Fruit fly (Drosophila melanogaster) whole organism: ENCODE results near the gene mal.

ENCODE experiments used
- CG8478 ChIP-seq: fragments of >200 bp; optimal IDR thresholded peaks from 2 replicates; lab custom pipeline; 2018; ENCODE audit warnings: inconsistent platforms
- Dll ChIP-seq: fragments of >200 bp; optimal IDR thresholded peaks from 2 replicates; lab custom pipeline; 2017
- EcR ChIP-seq, 2 experiments: fragments of >200 bp; optimal IDR thresholded peaks; 2 replicates each; lab custom pipeline; 2017; ENCODE audit warnings: missing biosample characterization in 2 of 2, missing genetic modification characterization in 2 of 2, missing genetic modification reagents in 2 of 2
- pan ChIP-seq: fragments of >200 bp; optimal IDR thresholded peaks from 2 replicates; lab custom pipeline; 2017
- psq ChIP-seq: fragments of >200 bp; optimal IDR thresholded peaks from 2 replicates; lab custom pipeline; 2017
- usp ChIP-seq: fragments of >200 bp; optimal IDR thresholded peaks from 2 replicates; lab custom pipeline; 2017; ENCODE audit warnings: missing biosample characterization, missing genetic modification characterization, mixed read lengths

mal gene

DNA sequence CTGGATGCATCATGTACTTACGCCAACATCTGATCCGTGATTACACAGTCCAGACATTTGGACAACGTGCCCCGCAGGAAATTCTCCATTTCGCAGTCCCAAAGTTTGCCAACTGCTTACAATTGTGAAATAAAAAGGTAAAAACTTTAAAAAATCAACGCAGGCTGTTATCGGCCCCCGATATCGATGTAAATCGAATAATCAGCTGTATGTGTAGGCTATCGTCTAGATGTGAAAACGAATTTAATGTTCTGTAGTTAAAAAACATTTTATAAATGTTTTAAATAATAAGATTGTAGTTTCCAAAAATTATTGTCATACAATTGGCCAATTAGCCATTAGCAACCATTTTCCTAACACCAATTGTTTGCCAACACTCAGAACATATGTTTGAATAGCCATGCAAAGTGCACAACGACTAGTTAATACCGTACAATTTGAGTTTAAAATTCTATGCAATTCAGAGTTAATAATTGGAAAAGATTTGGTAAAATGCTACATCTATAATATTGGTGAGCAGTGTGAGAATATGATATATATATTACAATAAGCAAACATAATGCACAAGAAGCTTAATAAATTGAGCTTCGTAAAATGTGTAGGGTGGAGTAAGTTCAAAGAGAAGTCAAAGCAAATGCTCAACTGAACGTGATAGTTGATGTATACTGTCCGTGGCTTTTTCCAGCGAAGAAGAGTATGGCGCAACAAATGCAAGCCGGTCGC, at the start of gene mal, which contains the start of gene CG11710:
Gene mal (plus strand): TSS at position 194 of the 723 bp plus-strand sequence.
Gene CG11710 (minus strand): TSS at position 192 of the 723 bp plus-strand sequence.
- no peak for TF ChIP-seq pan (lab: Kevin White, UChicago)
- no peak for TF ChIP-seq psq (lab: Kevin White, UChicago)
- TF ChIP-seq CG8478 (lab: Kevin White, UChicago), result no peak
- TF ChIP-seq EcR (GFP tag; optimal IDR thresholded peaks at IDR 0.05; lab: Kevin White, UChicago), result no peak
- TF ChIP-seq Dll (lab: Kevin White, UChicago), result no peak
- no peak for TF ChIP-seq usp (GFP tag; lab: Kevin White, UChicago)

DNA sequence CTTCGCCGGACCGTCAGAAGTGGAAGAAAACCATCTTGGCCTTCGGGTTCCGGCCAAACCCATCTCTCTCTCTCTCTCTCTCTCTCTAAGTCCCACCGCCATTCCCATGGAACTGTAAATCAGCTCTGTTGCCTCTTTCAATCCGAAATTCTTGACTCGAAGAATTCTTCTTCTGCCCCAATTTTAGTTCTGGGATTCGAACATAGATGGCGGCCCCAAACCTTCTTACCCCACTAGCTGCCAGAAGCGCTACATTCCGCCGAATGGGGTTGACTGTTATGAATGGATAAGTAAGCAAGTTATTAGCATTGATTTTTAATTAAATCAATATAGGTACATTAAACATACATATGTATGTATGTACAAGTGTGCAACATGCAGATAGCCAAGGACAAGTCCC, 43.6 kb upstream of the mal start:
- TF ChIP-seq usp (GFP tag; lab: Kevin White, UChicago) (no peak), CG8478 (lab: Kevin White, UChicago) (no peak), pan (lab: Kevin White, UChicago) (no peak), EcR (GFP tag; optimal IDR thresholded peaks at IDR 0.05; lab: Kevin White, UChicago) (no peak), Dll (lab: Kevin White, UChicago) (no peak), psq (lab: Kevin White, UChicago) (no peak)

- TF ChIP-seq usp (GFP tag; lab: Kevin White, UChicago), result no peak
- TF ChIP-seq Dll (lab: Kevin White, UChicago), result no peak
- no peak for TF ChIP-seq pan (lab: Kevin White, UChicago)
- no peak for TF ChIP-seq psq (lab: Kevin White, UChicago)
- no peak for TF ChIP-seq CG8478 (lab: Kevin White, UChicago)
- no peak for TF ChIP-seq EcR (GFP tag; optimal IDR thresholded peaks at IDR 0.05; lab: Kevin White, UChicago)
Observed at dm6 chrX:20389633-20390032, 39.8 kb upstream of the mal start.

DNA sequence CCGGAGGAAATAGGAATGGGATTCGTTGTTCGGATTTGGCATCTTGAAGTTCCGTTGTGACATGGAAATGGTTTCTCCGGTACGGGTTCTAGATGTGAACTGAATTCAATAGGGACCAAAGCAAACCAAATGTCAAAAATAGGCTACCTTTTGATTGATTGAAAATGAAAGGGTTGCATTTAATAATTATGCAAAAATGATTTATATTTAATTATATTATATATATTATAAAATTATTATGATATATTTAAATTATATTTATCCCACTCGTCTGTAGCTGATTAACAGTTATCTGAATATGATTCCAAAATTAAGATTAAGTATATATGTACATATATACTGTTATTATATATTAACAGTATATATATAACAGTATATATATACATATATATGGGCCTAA, 38.8 kb upstream of the mal start, which contains the start of gene jb:
Gene jb (minus strand): TSS at position 101 of the 400 bp plus-strand sequence.
- TF ChIP-seq CG8478 (lab: Kevin White, UChicago), result no peak
- TF ChIP-seq usp (GFP tag; lab: Kevin White, UChicago), result no peak
- TF ChIP-seq psq (lab: Kevin White, UChicago), result no peak
- no peak for TF ChIP-seq pan (lab: Kevin White, UChicago)
- no peak for TF ChIP-seq Dll (lab: Kevin White, UChicago)
- TF ChIP-seq EcR (GFP tag; optimal IDR thresholded peaks at IDR 0.05; lab: Kevin White, UChicago), result no peak

DNA sequence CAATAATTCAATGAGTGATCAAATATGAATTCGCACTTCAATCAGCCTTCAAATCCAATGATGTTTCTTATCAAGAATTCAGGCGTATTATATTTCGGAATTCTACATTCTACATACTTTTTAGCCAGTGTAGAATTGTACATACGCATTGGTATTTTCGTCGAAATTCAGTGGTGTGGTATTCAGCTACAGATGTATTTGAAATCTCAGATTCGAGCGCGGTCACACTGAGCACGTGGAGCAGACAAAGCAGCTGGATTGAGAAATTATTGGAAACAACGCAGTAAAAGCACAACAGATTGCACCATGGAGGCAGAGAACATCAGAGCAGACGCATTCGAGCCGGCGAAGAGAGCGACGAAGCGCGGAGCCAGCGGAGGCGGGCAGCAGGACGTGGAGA, 38.2 kb upstream of the mal start:
- TF ChIP-seq usp (GFP tag; lab: Kevin White, UChicago) (no peak), Dll (lab: Kevin White, UChicago) (no peak), psq (lab: Kevin White, UChicago) (no peak), EcR (GFP tag; optimal IDR thresholded peaks at IDR 0.05; lab: Kevin White, UChicago) (no peak)

DNA sequence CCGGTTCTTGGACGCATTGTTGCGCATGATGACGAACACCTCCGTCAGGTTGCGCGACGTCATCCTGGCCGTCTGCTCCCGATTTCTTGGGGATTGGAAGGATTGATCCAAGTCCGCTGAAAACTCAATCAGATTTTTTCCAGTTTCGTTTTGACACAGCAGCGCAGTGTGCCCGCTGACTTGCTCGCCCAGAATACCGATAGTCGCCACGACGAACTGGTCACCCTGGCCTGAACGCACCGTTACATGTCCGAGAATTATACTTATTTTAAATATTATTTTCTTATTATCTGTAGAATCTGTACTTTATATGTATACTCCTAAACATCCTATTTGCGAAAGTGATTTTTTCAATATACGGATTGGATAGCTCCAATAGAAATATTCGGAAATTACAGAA, 35.9 kb upstream of the mal start, which contains the start of gene Syx16:
Gene Syx16 (minus strand): TSS at position 172 of the 400 bp plus-strand sequence.
- TF ChIP-seq CG8478 (lab: Kevin White, UChicago) (no peak), pan (lab: Kevin White, UChicago) (no peak), Dll (lab: Kevin White, UChicago) (no peak)

dm6 chrX:20394066-20394913, 35.2 kb upstream of the mal start, which contains the start of gene HERC2:
Gene HERC2 (plus strand): TSS chrX:20394395.
- TF ChIP-seq EcR (GFP tag; optimal IDR thresholded peaks at IDR 0.05; lab: Kevin White, UChicago), result no peak
- no peak for TF ChIP-seq CG8478 (lab: Kevin White, UChicago)
- TF ChIP-seq psq (lab: Kevin White, UChicago), result no peak
- no peak for TF ChIP-seq usp (GFP tag; lab: Kevin White, UChicago)
- TF ChIP-seq pan (lab: Kevin White, UChicago), result no peak
- TF ChIP-seq Dll (lab: Kevin White, UChicago), result no peak

- TF ChIP-seq CG8478 (lab: Kevin White, UChicago) (peak; percentile 42), usp (GFP tag; lab: Kevin White, UChicago) (no peak)
Observed at dm6 chrX:20411635-20412034, 17.8 kb upstream of the mal start.

DNA sequence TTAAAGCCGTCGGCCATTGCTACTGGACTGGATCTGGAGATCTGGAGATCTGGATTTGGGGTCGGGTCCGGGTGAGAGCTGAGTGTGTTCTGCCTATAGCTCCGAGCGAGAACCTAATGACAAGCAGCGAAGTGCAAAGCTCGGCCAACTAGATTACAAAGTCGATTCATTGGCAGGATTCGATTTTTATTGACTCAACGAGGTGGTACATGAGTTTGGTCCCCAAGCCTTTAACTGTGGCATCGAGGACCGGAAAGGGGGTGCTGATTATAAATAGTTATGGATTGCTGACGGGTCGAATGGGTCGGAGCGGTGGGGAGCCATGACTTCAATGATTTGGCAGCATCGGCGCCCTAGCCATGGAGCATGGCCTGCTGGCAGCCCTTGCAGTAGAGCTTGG, 16.0 kb upstream of the mal start, which contains the start of gene CG15459:
Gene CG15459 (minus strand): TSS at position 101 of the 400 bp plus-strand sequence.
- TF ChIP-seq CG8478 (lab: Kevin White, UChicago) (no peak), pan (lab: Kevin White, UChicago) (no peak), Dll (lab: Kevin White, UChicago) (no peak), psq (lab: Kevin White, UChicago) (no peak), EcR (GFP tag; optimal IDR thresholded peaks at IDR 0.05; lab: Kevin White, UChicago) (no peak), usp (GFP tag; lab: Kevin White, UChicago) (no peak)

dm6 chrX:20414099-20414498, 15.4 kb upstream of the mal start, which contains the start of gene CG15458:
Gene CG15458 (minus strand): TSS chrX:20414199.
- TF ChIP-seq EcR (GFP tag; optimal IDR thresholded peaks at IDR 0.05; lab: Kevin White, UChicago) (no peak), usp (GFP tag; lab: Kevin White, UChicago) (no peak)

DNA sequence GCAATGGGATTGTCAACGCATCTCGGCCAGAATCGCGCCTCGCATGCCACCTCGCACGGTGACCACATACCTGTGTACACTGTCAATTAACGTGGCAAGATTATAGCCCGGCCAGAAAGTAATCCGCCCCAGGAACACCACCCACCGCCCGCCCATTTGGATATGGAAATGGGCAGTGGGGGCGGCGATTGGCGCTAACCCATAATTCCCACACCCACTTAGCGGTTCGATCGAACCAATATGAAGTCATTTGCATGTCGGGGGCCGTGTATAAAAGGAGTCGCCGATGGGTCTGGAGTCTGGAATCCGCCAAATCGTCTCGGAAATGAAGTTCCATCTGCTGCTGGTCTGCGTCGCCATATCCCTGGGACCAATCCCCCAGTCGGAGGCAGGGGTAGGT, 14.0 kb upstream of the mal start, which contains the start of gene Obp19a:
Gene Obp19a (plus strand): TSS at position 301 of the 400 bp plus-strand sequence.
- TF ChIP-seq CG8478 (lab: Kevin White, UChicago), result no peak
- TF ChIP-seq Dll (lab: Kevin White, UChicago), result no peak
- TF ChIP-seq usp (GFP tag; lab: Kevin White, UChicago), result no peak
- no peak for TF ChIP-seq EcR (GFP tag; optimal IDR thresholded peaks at IDR 0.05; lab: Kevin White, UChicago)
- TF ChIP-seq psq (lab: Kevin White, UChicago), result no peak
- TF ChIP-seq pan (lab: Kevin White, UChicago), result no peak
